Fruit fly (Drosophila melanogaster) whole organism, pupa: ENCODE results near the gene CG43672.

ENCODE experiments used
- CG32121 ChIP-seq: fragments of 200-800 bp; sonication (Bioruptor generic); IDR thresholded peaks from 2 replicates; pipeline ENCODE4 v1.3.6; 2022; ENCODE audit warnings: missing biosample characterization, missing genetic modification characterization
- CG4496 ChIP-seq: fragments of 200-800 bp; sonication (Bioruptor generic); IDR thresholded peaks from 3 replicates; pipeline ENCODE4 v1.3.6; 2022; ENCODE audit warnings: missing biosample characterization, missing genetic modification characterization
- CG8301 ChIP-seq: fragments of 200-800 bp; sonication (Bioruptor generic); optimal IDR thresholded peaks from 2 replicates; lab custom pipeline; 2018; ENCODE audit warnings: missing biosample characterization, mild to moderate bottlenecking, missing genetic modification characterization
- CG9948 ChIP-seq: fragments of 200-800 bp; sonication (Bioruptor generic); optimal IDR thresholded peaks from 2 replicates; lab custom pipeline; 2018; ENCODE audit warnings: missing biosample characterization, mild to moderate bottlenecking, missing genetic modification characterization, moderate library complexity
- Snoo ChIP-seq: fragments of 200-800 bp; sonication (Bioruptor generic); optimal IDR thresholded peaks from 3 replicates; lab custom pipeline; 2017; ENCODE audit warnings: missing biosample characterization, mild to moderate bottlenecking, missing genetic modification characterization, inconsistent platforms
- fd96Ca ChIP-seq: fragments of 200-800 bp; sonication (Bioruptor generic); IDR thresholded peaks from 3 replicates; pipeline ENCODE4 v1.3.6; 2022; ENCODE audit warnings: missing biosample characterization, missing genetic modification characterization

dm6 chrX:15816905-15817304 is 44.1 kb downstream of the CG43672 start:
- no peak for TF ChIP-seq CG8301 (tag; lab: Kevin White, UChicago)
- no peak for TF ChIP-seq CG32121 (GFP tag; lab: Robert Waterston, UW)
- no peak for TF ChIP-seq Snoo
- no peak for TF ChIP-seq CG9948 (tag; lab: Kevin White, UChicago)
- TF ChIP-seq fd96Ca (GFP tag; lab: Robert Waterston, UW): no peak
- TF ChIP-seq CG4496 (GFP tag; lab: Robert Waterston, UW): no peak
